Fruit fly (Drosophila melanogaster) whole organism, prepupa: Measurements from ENCODE around the gene CG7227.

Experiments used
- CG11762 ChIP-seq: fragments of 200-800 bp; sonication (Bioruptor generic); optimal IDR thresholded peaks from 3 replicates; lab custom pipeline; 2016; ENCODE audit warnings: missing biosample characterization, missing genetic modification characterization; ENCODE audit not compliant: insufficient read depth
- CG6808 ChIP-seq: fragments of 200-800 bp; sonication (Bioruptor generic); optimal IDR thresholded peaks from 3 replicates; lab custom pipeline; 2017; ENCODE audit warnings: missing biosample characterization, missing genetic modification characterization, mild to moderate bottlenecking, moderate library complexity, missing genetic modification reagents
- CG6854 ChIP-seq: fragments of 200-800 bp; sonication (Bioruptor generic); optimal IDR thresholded peaks from 2 replicates; lab custom pipeline; 2017; ENCODE audit warnings: missing biosample characterization, mild to moderate bottlenecking, missing genetic modification characterization
- CG8119 ChIP-seq: fragments of 200-800 bp; sonication (Bioruptor generic); IDR thresholded peaks from 3 replicates; pipeline ENCODE4 v1.3.6; 2022; ENCODE audit warnings: missing biosample characterization, missing genetic modification characterization
- Eip75B ChIP-seq: fragments of 200-800 bp; sonication (Bioruptor generic); optimal IDR thresholded peaks from 3 replicates; lab custom pipeline; 2016; ENCODE audit warnings: missing biosample characterization, missing genetic modification characterization
- Hr39 ChIP-seq: fragments of 200-800 bp; sonication (Bioruptor generic); optimal IDR thresholded peaks from 2 replicates; lab custom pipeline; 2016; ENCODE audit warnings: missing biosample characterization, missing genetic modification characterization
- Lpt ChIP-seq: fragments of 200-800 bp; sonication (Bioruptor generic); optimal IDR thresholded peaks from 3 replicates; lab custom pipeline; 2016; ENCODE audit warnings: missing biosample characterization, missing genetic modification characterization
- Sox102F ChIP-seq: fragments of 200-800 bp; sonication (Bioruptor generic); optimal IDR thresholded peaks from 2 replicates; lab custom pipeline; 2016; ENCODE audit warnings: missing biosample characterization, mild to moderate bottlenecking, missing genetic modification characterization
- net ChIP-seq: fragments of 200-800 bp; sonication (Bioruptor generic); optimal IDR thresholded peaks from 3 replicates; lab custom pipeline; 2016; ENCODE audit warnings: missing biosample characterization, missing genetic modification characterization

DNA sequence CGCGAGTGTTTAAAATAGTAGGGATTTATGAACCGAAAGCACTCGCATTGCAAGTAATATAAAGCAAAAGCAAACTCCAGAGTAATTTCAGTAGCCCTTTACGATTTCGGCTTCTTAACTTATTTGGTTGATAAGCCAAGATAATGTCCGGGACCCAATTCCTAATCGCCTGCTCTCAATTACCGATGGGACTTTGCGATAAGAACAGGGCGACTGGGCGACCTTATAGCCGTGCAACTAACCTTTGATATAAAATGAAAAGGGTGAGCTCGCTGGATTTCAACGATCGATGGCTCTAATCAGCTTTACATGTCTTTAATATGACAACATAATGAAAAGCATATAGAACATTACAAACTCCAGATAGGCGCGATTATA lies at the start of gene CG7227:
- no peak for TF ChIP-seq Hr39 (GFP tag; lab: Kevin White, UChicago)
- TF ChIP-seq Sox102F (GFP tag; lab: Kevin White, UChicago), result no peak
- TF ChIP-seq net (GFP tag; lab: Kevin White, UChicago), result no peak
- TF ChIP-seq CG6854, result no peak
- TF ChIP-seq CG11762 (GFP tag; lab: Kevin White, UChicago), result no peak
- no peak for TF ChIP-seq Eip75B (GFP tag; lab: Kevin White, UChicago)
- no peak for TF ChIP-seq CG6808 (GFP tag; lab: Kevin White, UChicago)
- no peak for TF ChIP-seq Lpt (GFP tag; lab: Kevin White, UChicago)
- TF ChIP-seq CG8119 (GFP tag; lab: Robert Waterston, UW), result no peak
